Worm (Caenorhabditis elegans) whole organism, L4 larva: Measurements from ENCODE around the gene nol-9.

ENCODE experiments used
- F44E2.7 ChIP-seq: fragments of 200-800 bp; sonication (Bioruptor generic); IDR thresholded peaks from 2 replicates; pipeline ENCODE4 v2.1.2; 2022; ENCODE audit warnings: missing genetic modification characterization, missing compliant biosample characterization
- F49E8.2 ChIP-seq: sonication (generic microtip); optimal IDR thresholded peaks from 2 replicates; lab custom pipeline; 2016; ENCODE audit warnings: missing compliant biosample characterization, mild to moderate bottlenecking, missing genetic modification characterization, borderline replicate concordance
- Y105C5A.15 ChIP-seq: fragments of 200-800 bp; sonication (Bioruptor generic); IDR thresholded peaks from 2 replicates; pipeline ENCODE4 v1.3.6; 2022; ENCODE audit warnings: missing genetic modification characterization, missing compliant biosample characterization
- ceh-20 ChIP-seq: fragments of 200-800 bp; sonication (Bioruptor generic); IDR thresholded peaks from 2 replicates; pipeline ENCODE4 v1.3.6; 2022; ENCODE audit warnings: missing genetic modification reagents, missing genetic modification characterization, missing compliant biosample characterization
- ceh-32 ChIP-seq: sonication (generic microtip); optimal IDR thresholded peaks from 2 replicates; lab custom pipeline; 2016; ENCODE audit warnings: mild to moderate bottlenecking, missing genetic modification characterization, missing compliant biosample characterization; ENCODE audit not compliant: poor library complexity
- cey-2 ChIP-seq: sonication (generic microtip); optimal IDR thresholded peaks from 3 replicates; lab custom pipeline; 2017; ENCODE audit warnings: missing genetic modification characterization, mild to moderate bottlenecking, missing compliant biosample characterization, antibody characterized with exemption, borderline replicate concordance; ENCODE audit not compliant: insufficient read depth
- dmd-8 ChIP-seq: fragments of 200-800 bp; sonication (Bioruptor generic); IDR thresholded peaks from 2 replicates; pipeline ENCODE4 v1.3.6; 2022; ENCODE audit warnings: missing genetic modification characterization, missing compliant biosample characterization
- egl-43 ChIP-seq: fragments of 200-800 bp; sonication (Bioruptor generic); IDR thresholded peaks from 2 replicates; pipeline ENCODE4 v1.3.6; 2022; ENCODE audit warnings: missing genetic modification reagents, missing genetic modification characterization, missing compliant biosample characterization
- lim-7 ChIP-seq: fragments of 200-800 bp; sonication (Bioruptor generic); IDR thresholded peaks from 2 replicates; pipeline ENCODE4 v1.3.6; 2022; ENCODE audit warnings: missing genetic modification characterization, missing compliant biosample characterization
- lin-1 ChIP-seq: fragments of 200-800 bp; sonication (Bioruptor generic); IDR thresholded peaks from 2 replicates; pipeline ENCODE4 v1.3.6; 2022; ENCODE audit warnings: missing genetic modification reagents, missing genetic modification characterization, missing compliant biosample characterization
- lin-15B ChIP-seq: fragments of 150-350 bp; sonication (generic microtip); optimal IDR thresholded peaks from 3 replicates; lab custom pipeline; 2014; ENCODE audit warnings: missing biosample characterization, missing genetic modification characterization
- lin-38 ChIP-seq: fragments of 200-800 bp; sonication (Bioruptor generic); IDR thresholded peaks from 2 replicates; pipeline ENCODE4 v1.3.6; 2022; ENCODE audit warnings: missing genetic modification reagents, missing genetic modification characterization, missing compliant biosample characterization
- madf-5 ChIP-seq, 2 experiments: fragments of 200-800 bp; sonication (Bioruptor generic); IDR thresholded peaks; 2 replicates each; pipeline ENCODE4 v1.3.6; 2022; ENCODE audit warnings: missing compliant biosample characterization in 2 of 2, missing genetic modification characterization in 2 of 2
- nhr-111 ChIP-seq: fragments of 200-800 bp; sonication (Bioruptor generic); optimal IDR thresholded peaks from 2 replicates; lab custom pipeline; 2018; ENCODE audit warnings: mild to moderate bottlenecking, missing genetic modification characterization, missing compliant biosample characterization
- nhr-42 ChIP-seq: fragments of 200-800 bp; sonication (Bioruptor generic); IDR thresholded peaks from 2 replicates; pipeline ENCODE4 v1.3.6; 2022; ENCODE audit warnings: missing genetic modification characterization, missing compliant biosample characterization
- php-3 ChIP-seq: fragments of 200-800 bp; sonication (Bioruptor generic); IDR thresholded peaks from 2 replicates; pipeline ENCODE4 v1.3.6; 2022; ENCODE audit warnings: missing genetic modification reagents, missing genetic modification characterization, missing compliant biosample characterization
- rbr-2 ChIP-seq: sonication (generic microtip); optimal IDR thresholded peaks from 2 replicates; lab custom pipeline; 2016; ENCODE audit warnings: missing genotype, missing genetic modification characterization, missing compliant biosample characterization
- set-16 ChIP-seq: fragments of 200-800 bp; sonication (Bioruptor generic); IDR thresholded peaks from 2 replicates; pipeline ENCODE4 v1.3.6; 2022; ENCODE audit warnings: missing genetic modification reagents, missing genetic modification characterization, missing compliant biosample characterization
- unc-39 ChIP-seq: sonication (generic microtip); optimal IDR thresholded peaks from 2 replicates; lab custom pipeline; 2017; ENCODE audit warnings: missing biosample characterization, missing genetic modification characterization

Gene nol-9

ce11 chrIV:13472011-13472410, 49.7 kb downstream of the nol-9 start, which contains the start of the genes ttbk-8.1 and Y38H8A.4:
Gene ttbk-8.1 (plus strand): TSS chrIV:13472311.
Gene Y38H8A.4 (minus strand): TSS chrIV:13472376.
- no peak for TF ChIP-seq lin-15B (tag; lab: Kevin White, UChicago)
- TF ChIP-seq rbr-2 (tag; lab: Kevin White, UChicago): no peak
- TF ChIP-seq F49E8.2 (tag; lab: Kevin White, UChicago): no peak
- TF ChIP-seq egl-43 (GFP tag; lab: Robert Waterston, UW): no peak
- TF ChIP-seq set-16 (GFP tag; lab: Robert Waterston, UW): no peak
- TF ChIP-seq madf-5 (GFP tag; IDR thresholded peaks at IDR 0.05; lab: Robert Waterston, UW): no peak
- no peak for TF ChIP-seq dmd-8 (GFP tag; lab: Robert Waterston, UW)
- TF ChIP-seq lin-1 (GFP tag; lab: Robert Waterston, UW): no peak
- TF ChIP-seq lin-38 (GFP tag; lab: Robert Waterston, UW): no peak
- no peak for TF ChIP-seq unc-39 (tag; lab: Kevin White, UChicago)

- no peak for TF ChIP-seq ceh-20 (GFP tag; lab: Robert Waterston, UW)
- TF ChIP-seq php-3 (GFP tag; lab: Robert Waterston, UW): no peak
- TF ChIP-seq Y105C5A.15 (GFP tag; lab: Robert Waterston, UW): no peak
- no peak for TF ChIP-seq nhr-42 (GFP tag; lab: Robert Waterston, UW)
- TF ChIP-seq lim-7 (GFP tag; lab: Robert Waterston, UW): no peak
- TF ChIP-seq cey-2 (tag; lab: Kevin White, UChicago): no peak
- no peak for TF ChIP-seq F44E2.7 (GFP tag; lab: Robert Waterston, UW)
- no peak for TF ChIP-seq nhr-111
- TF ChIP-seq ceh-32 (tag; lab: Kevin White, UChicago): no peak
These were observed 51.8 kb downstream of the nol-9 start, which contains the start of gene Y38H8A.2 for ce11 chrIV:13474132-13474531. Gene Y38H8A.2 (plus strand): TSS chrIV:13474432.
